Fruit fly (Drosophila melanogaster): ENCODE measurements around the gene CG31674.
A peak's percentile ranks its signal among the peaks of the same experiment; 100 is the strongest.

CG31674 gene

DNA sequence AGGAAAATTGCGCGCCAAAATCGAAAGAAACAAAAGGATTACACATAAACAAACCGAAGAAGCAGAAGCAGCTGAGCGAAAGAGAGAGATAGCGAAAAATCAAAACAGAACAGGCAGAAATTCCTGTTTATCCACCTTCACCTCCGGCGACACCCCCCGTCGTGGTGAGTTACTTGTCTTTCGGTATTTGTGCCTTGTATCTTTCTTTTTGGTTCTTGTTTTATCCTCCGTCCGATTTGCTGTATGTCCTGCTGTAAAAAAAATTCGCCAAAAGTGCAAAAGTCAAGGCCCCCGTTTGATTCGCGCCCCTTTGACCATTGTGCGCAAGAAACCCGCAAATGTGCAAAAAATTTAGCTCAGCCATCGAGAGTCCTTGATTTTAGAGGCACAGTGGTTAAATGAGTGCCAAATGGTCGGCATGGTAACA lies 32.7 kb upstream of the CG31674 start:
- TF ChIP-seq CG15710 (tag; optimal IDR thresholded peaks at IDR 0.05) = no peak
- peak; percentile 76 for TF ChIP-seq EcR (GFP tag; optimal IDR thresholded peaks at IDR 0.05)
- TF ChIP-seq Pif1B (GFP tag; optimal IDR thresholded peaks at IDR 0.05) = peak; percentile 0

DNA sequence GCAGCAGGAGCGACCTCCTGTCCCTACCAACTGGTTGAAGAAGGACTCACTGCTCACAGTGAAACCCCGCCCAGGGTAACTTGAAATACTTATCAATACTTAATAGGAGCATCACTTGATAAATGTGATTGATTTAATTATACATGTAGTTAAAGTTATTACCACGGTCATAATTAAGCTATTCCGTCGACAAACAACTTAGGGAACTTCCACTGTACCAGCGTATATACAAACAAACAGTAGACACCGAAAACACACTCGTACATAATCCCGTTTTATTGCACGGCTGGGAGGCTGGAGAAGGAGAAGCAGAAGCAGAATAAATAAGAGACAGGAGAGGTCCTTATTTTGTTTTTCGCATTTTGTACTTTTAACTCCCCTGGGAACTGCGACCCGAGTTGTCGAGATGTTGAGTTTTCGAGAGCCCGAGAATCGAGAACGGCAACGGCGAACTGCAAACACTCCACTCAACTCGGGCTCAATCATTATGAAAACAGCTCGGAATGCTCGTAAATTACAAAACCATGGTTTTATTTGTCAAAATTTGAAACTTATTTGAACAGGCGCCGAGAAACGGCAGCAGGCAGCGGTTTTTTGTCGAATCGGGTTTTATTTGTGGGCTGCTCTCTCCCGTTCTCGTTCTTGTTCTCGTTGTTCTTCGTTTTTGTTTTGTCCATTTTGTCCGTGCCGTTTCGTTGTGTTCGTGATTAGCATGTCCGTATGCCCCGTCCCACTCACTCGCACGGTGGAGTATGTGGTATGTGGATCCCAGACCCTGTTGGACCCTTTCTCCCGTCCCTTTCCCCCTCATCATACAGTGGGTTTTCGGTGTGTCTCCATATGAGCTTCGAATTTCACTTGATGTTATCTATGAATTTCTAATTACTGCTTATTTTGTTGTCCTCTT lies 30.8 kb upstream of the CG31674 start:
- TF ChIP-seq CG10348 (GFP tag; IDR thresholded peaks at IDR 0.05) (no peak), CG32121 (GFP tag; IDR thresholded peaks at IDR 0.05) (peak; percentile 70), Pif1A (GFP tag; optimal IDR thresholded peaks at IDR 0.05) (peak; percentile 95), rn (GFP tag; IDR thresholded peaks at IDR 0.05) (peak; percentile 75), CG4496 (GFP tag; IDR thresholded peaks at IDR 0.05) (peak; percentile 90), CG9948 (tag; optimal IDR thresholded peaks at IDR 0.05) (peak; percentile 95), CG14655 (GFP tag; optimal IDR thresholded peaks at IDR 0.05) (peak; percentile 86), CG8301 (tag; optimal IDR thresholded peaks at IDR 0.05) (peak; percentile 84), CG8159 (tag; optimal IDR thresholded peaks at IDR 0.05) (peak; percentile 97), CG34367 (tag; optimal IDR thresholded peaks at IDR 0.05) (peak; percentile 96), fd96Ca (GFP tag; IDR thresholded peaks at IDR 0.05) (peak; percentile 88), CG13204 (GFP tag; optimal IDR thresholded peaks at IDR 0.05) (peak; percentile 93), CG12605 (GFP tag; IDR thresholded peaks at IDR 0.05) (peak; percentile 70), Snoo (tag; optimal IDR thresholded peaks at IDR 0.05) (peak; percentile 96), D1 (tag; optimal IDR thresholded peaks at IDR 0.05) (peak; percentile 81), Pif1B (GFP tag; optimal IDR thresholded peaks at IDR 0.05) (peak; percentile 92), gl (tag; optimal IDR thresholded peaks at IDR 0.05) (peak; percentile 96), CG17806 (tag; optimal IDR thresholded peaks at IDR 0.05) (peak; percentile 97), Ets98B (GFP tag; IDR thresholded peaks at IDR 0.05) (peak; percentile 73), CG15710 (tag; optimal IDR thresholded peaks at IDR 0.05) (peak; percentile 97), EcR (GFP tag; optimal IDR thresholded peaks at IDR 0.05) (peak; percentile 56)

DNA sequence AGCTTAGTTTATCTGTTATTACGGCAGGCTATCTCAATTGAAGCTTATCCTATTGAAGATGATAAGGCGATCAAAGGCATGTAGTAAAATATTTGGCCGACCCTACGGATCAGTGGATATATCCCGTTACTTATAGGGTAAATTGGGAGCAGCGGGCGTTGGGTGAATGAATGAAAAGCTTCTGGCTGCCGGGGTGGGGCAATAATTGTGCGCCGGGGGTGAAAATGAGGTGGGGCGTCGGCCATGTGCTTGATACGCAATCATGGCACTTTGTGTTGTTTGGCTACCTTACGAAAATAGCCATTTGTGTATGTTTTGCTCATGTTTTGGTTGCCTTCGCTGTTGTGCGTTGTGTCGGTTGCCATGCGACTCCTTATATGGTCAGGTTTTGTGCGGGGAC lies 29.3 kb upstream of the CG31674 start:
- TF ChIP-seq Ets98B (GFP tag; IDR thresholded peaks at IDR 0.05) (no peak), CG10348 (GFP tag; IDR thresholded peaks at IDR 0.05) (no peak), CG9948 (tag; optimal IDR thresholded peaks at IDR 0.05) (no peak), CG34367 (tag; optimal IDR thresholded peaks at IDR 0.05) (no peak), Pif1B (GFP tag; optimal IDR thresholded peaks at IDR 0.05) (no peak), rn (GFP tag; IDR thresholded peaks at IDR 0.05) (no peak), CG12605 (GFP tag; IDR thresholded peaks at IDR 0.05) (no peak)

DNA sequence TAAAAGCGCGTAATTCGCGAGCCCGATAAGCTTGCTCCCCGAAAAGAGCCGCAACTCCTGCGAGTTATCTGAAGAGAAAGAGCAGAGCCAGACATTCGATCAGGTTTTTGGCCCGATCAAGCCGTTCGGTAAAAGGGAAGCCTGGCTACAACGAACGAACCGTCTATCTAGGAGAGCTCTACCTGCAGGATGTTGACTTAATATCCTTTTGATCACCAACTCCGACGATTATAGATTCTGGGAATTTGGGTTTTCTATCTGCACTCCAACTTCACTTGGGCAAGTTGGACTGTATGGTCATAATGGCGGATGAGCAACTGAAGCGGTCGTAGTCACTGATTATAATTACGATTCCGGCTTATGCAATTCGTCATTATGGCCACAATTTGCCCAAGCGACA lies 28.9 kb upstream of the CG31674 start:
- TF ChIP-seq CG34367 (tag; optimal IDR thresholded peaks at IDR 0.05) (no peak), D1 (tag; optimal IDR thresholded peaks at IDR 0.05) (no peak), CG10348 (GFP tag; IDR thresholded peaks at IDR 0.05) (peak; percentile 46; the same call in 1 of the 2 replicates), CG8159 (tag; optimal IDR thresholded peaks at IDR 0.05) (peak; percentile 63), Ets98B (GFP tag; IDR thresholded peaks at IDR 0.05) (peak; percentile 92), gl (tag; optimal IDR thresholded peaks at IDR 0.05) (no peak), CG15710 (tag; optimal IDR thresholded peaks at IDR 0.05) (peak; percentile 52), fd96Ca (GFP tag; IDR thresholded peaks at IDR 0.05) (peak; percentile 94), Snoo (tag; optimal IDR thresholded peaks at IDR 0.05) (peak; percentile 4), Pif1B (GFP tag; optimal IDR thresholded peaks at IDR 0.05) (peak; percentile 74), Pif1A (GFP tag; optimal IDR thresholded peaks at IDR 0.05) (peak; percentile 72), rn (GFP tag; IDR thresholded peaks at IDR 0.05) (peak; percentile 81), CG9948 (tag; optimal IDR thresholded peaks at IDR 0.05) (peak; percentile 34), CG4496 (GFP tag; IDR thresholded peaks at IDR 0.05) (peak; percentile 88), CG14655 (GFP tag; optimal IDR thresholded peaks at IDR 0.05) (peak; percentile 70), CG32121 (GFP tag; IDR thresholded peaks at IDR 0.05) (peak; percentile 85), CG17806 (tag; optimal IDR thresholded peaks at IDR 0.05) (peak; percentile 52), CG12605 (GFP tag; IDR thresholded peaks at IDR 0.05) (peak; percentile 77), CG13204 (GFP tag; optimal IDR thresholded peaks at IDR 0.05) (no peak), CG8301 (tag; optimal IDR thresholded peaks at IDR 0.05) (peak; percentile 74), EcR (GFP tag; optimal IDR thresholded peaks at IDR 0.05) (no peak)

DNA sequence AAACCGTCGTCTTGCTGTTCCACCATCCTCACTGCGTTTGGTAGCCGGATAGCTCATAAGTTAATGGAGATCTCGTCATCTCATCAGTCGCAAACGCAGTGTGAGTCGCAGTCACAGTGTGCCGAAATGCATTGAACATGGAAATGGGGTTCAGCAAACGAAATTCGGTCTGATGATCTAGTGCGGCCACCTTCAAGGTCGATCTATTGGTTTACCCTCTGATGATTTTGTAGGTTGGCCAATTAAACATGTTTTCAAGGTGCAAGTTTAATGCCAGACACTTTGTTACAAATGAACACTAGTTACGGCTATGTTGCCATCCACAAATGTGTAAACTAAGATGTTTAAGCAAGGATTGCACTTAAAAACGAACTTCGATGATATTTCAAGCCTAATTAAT lies 28.2 kb upstream of the CG31674 start:
- TF ChIP-seq Snoo (tag; optimal IDR thresholded peaks at IDR 0.05) = no peak
- TF ChIP-seq CG13204 (GFP tag; optimal IDR thresholded peaks at IDR 0.05) = no peak
- TF ChIP-seq CG14655 (GFP tag; optimal IDR thresholded peaks at IDR 0.05) = peak; percentile 6
- peak; percentile 48; the same call in 1 of the 3 replicates for TF ChIP-seq fd96Ca (GFP tag; IDR thresholded peaks at IDR 0.05)
- no peak for TF ChIP-seq CG32121 (GFP tag; IDR thresholded peaks at IDR 0.05)
- no peak for TF ChIP-seq Ets98B (GFP tag; IDR thresholded peaks at IDR 0.05)
- TF ChIP-seq CG4496 (GFP tag; IDR thresholded peaks at IDR 0.05) = peak; percentile 59; the same call in 1 of the 3 replicates
- TF ChIP-seq CG15710 (tag; optimal IDR thresholded peaks at IDR 0.05) = no peak
- no peak for TF ChIP-seq CG8301 (tag; optimal IDR thresholded peaks at IDR 0.05)
- no peak for TF ChIP-seq Pif1B (GFP tag; optimal IDR thresholded peaks at IDR 0.05)
- TF ChIP-seq Pif1A (GFP tag; optimal IDR thresholded peaks at IDR 0.05) = no peak
- TF ChIP-seq CG34367 (tag; optimal IDR thresholded peaks at IDR 0.05) = no peak
- no peak for TF ChIP-seq CG12605 (GFP tag; IDR thresholded peaks at IDR 0.05)
- TF ChIP-seq EcR (GFP tag; optimal IDR thresholded peaks at IDR 0.05) = no peak
- TF ChIP-seq gl (tag; optimal IDR thresholded peaks at IDR 0.05) = no peak
- TF ChIP-seq CG9948 (tag; optimal IDR thresholded peaks at IDR 0.05) = peak; percentile 6
- 0 out of 2 replicates have a peak, but pooled peaks have one; percentile 17 for TF ChIP-seq rn (GFP tag; IDR thresholded peaks at IDR 0.05)
- TF ChIP-seq CG17806 (tag; optimal IDR thresholded peaks at IDR 0.05) = no peak
- no peak for TF ChIP-seq CG10348 (GFP tag; IDR thresholded peaks at IDR 0.05)
- no peak for TF ChIP-seq D1 (tag; optimal IDR thresholded peaks at IDR 0.05)
- no peak for TF ChIP-seq CG8159 (tag; optimal IDR thresholded peaks at IDR 0.05)
